ENCODE assay signal across 6 worm cellular contexts in the genomic region with DNA sequence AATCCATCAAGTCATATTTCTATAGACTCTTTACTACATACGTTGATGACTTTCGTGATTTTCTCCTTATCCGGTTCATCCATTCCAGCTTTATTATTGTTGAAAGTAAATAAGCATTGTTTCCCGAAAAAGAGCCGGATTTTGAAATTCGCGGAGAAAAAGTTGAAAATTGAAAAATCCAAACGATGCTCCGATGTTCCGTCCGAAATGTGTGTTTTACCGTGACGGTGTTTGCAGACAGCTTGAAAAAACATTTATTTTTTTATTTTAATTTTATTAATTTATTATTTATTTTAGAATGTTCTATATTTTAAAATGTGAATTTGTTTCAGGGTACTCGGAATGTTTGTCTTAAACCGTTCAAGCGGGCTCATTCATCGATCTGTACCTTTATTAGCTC.
TF ChIP-seq lines count a peak whose summit lies in the region.

A gene (plus strand): TSS at position 333 of the 400 bp plus-strand sequence.

TF ChIP-seq in whole organism, L1 larva, 84 proteins besides CTCF, POLR2A, EP300 and RAD21 (continued from another document and continues in another):
- peak; percentile 51 for TF ChIP-seq isw-1 (GFP tag; IDR thresholded peaks at IDR 0.05; lab: Robert Waterston, UW)
- peak; percentile 84 for TF ChIP-seq lin-14 (GFP tag; optimal IDR thresholded peaks at IDR 0.05; lab: Kevin White, UChicago)
- peak; percentile 67 for TF ChIP-seq tbx-2 (tag; optimal IDR thresholded peaks at IDR 0.05; lab: Kevin White, UChicago)
- TF ChIP-seq nhr-28 (tag; optimal IDR thresholded peaks at IDR 0.05; lab: Kevin White, UChicago), result no peak
- TF ChIP-seq nhr-19 (GFP tag; conservative IDR thresholded peaks at IDR 0.05; lab: Robert Waterston, UW), result peak; percentile 64
- no peak for TF ChIP-seq nhr-77 (tag; optimal IDR thresholded peaks at IDR 0.05; lab: Kevin White, UChicago)
- peak in 1 of 2 experiments; percentile 53 for TF ChIP-seq mdl-1 (tag; optimal IDR thresholded peaks at IDR 0.05; lab: Kevin White, UChicago)
- no peak for TF ChIP-seq ceh-63 (GFP tag; optimal IDR thresholded peaks at IDR 0.05; lab: Kevin White, UChicago)
- TF ChIP-seq lin-15B (tag; optimal IDR thresholded peaks at IDR 0.05; lab: Kevin White, UChicago), result peak; percentile 86
- peak; percentile 47 to 64 (median 54) for TF ChIP-seq ceh-82 (tag; optimal IDR thresholded peaks at IDR 0.05; lab: Kevin White, UChicago)
- no peak for TF ChIP-seq hlh-17 (GFP tag; optimal IDR thresholded peaks at IDR 0.05; lab: Kevin White, UChicago; ENCODE audit: borderline replicate concordance)
- peak; percentile 55 for TF ChIP-seq unc-130 (tag; optimal IDR thresholded peaks at IDR 0.05; lab: Kevin White, UChicago)
- no peak for TF ChIP-seq grh-1 (GFP tag; IDR thresholded peaks at IDR 0.05; lab: Robert Waterston, UW)
- TF ChIP-seq Y116A8C.19 (tag; optimal IDR thresholded peaks at IDR 0.05; lab: Kevin White, UChicago; ENCODE audit: borderline replicate concordance), result no peak
- peak; percentile 67 for TF ChIP-seq blmp-1 (tag; optimal IDR thresholded peaks at IDR 0.05; lab: Kevin White, UChicago)
- peak; percentile 76 for TF ChIP-seq snu-23 (GFP tag; optimal IDR thresholded peaks at IDR 0.05; lab: Kevin White, UChicago)
- no peak for TF ChIP-seq nhr-237 (tag; optimal IDR thresholded peaks at IDR 0.05; lab: Kevin White, UChicago)
- TF ChIP-seq irx-1 (tag; optimal IDR thresholded peaks at IDR 0.05; lab: Kevin White, UChicago), result peak; percentile 57
- no peak for TF ChIP-seq dsc-1 (tag; optimal IDR thresholded peaks at IDR 0.05; lab: Kevin White, UChicago)
- peak; percentile 92 to 94 for TF ChIP-seq lin-35 (GFP tag; optimal IDR thresholded peaks at IDR 0.05; lab: Kevin White, UChicago)
- TF ChIP-seq sptf-1 (tag; optimal IDR thresholded peaks at IDR 0.05; lab: Kevin White, UChicago), result no peak

TF ChIP-seq in whole organism, L2 larva, 48 proteins besides CTCF, POLR2A, EP300 and RAD21 (continued from another document):
- TF ChIP-seq unc-55 (GFP tag; optimal IDR thresholded peaks at IDR 0.05; lab: Kevin White, UChicago) (peak; percentile 88), crh-2 (tag; optimal IDR thresholded peaks at IDR 0.05; lab: Kevin White, UChicago) (no peak), nhr-129 (tag; optimal IDR thresholded peaks at IDR 0.05; lab: Kevin White, UChicago) (peak; percentile 19), lsy-2 (tag; optimal IDR thresholded peaks at IDR 0.05; lab: Kevin White, UChicago) (peak; percentile 55 to 88), nhr-77 (tag; optimal IDR thresholded peaks at IDR 0.05; lab: Kevin White, UChicago) (no peak), elt-1 (tag; optimal IDR thresholded peaks at IDR 0.05; lab: Kevin White, UChicago) (no peak), aly-2 (tag; optimal IDR thresholded peaks at IDR 0.05; lab: Kevin White, UChicago) (no peak), sma-3 (GFP tag; optimal IDR thresholded peaks at IDR 0.05; lab: Kevin White, UChicago) (peak; percentile 41), lin-11 (tag; optimal IDR thresholded peaks at IDR 0.05; lab: Kevin White, UChicago) (peak; percentile 23), mbf-1 (tag; optimal IDR thresholded peaks at IDR 0.05; lab: Kevin White, UChicago) (no peak)

TF ChIP-seq in whole organism, L3 larva, 47 proteins besides CTCF, POLR2A, EP300 and RAD21 (continued from another document):
- peak; percentile 16 for TF ChIP-seq snpc-4 (tag; optimal IDR thresholded peaks at IDR 0.05; lab: Kevin White, UChicago)
- peak; percentile 92 for TF ChIP-seq lin-15B (tag; optimal IDR thresholded peaks at IDR 0.05; lab: Kevin White, UChicago)

TF ChIP-seq in whole organism, L4 larva, 104 proteins besides CTCF, POLR2A, EP300 and RAD21 (continued from another document):
- TF ChIP-seq hmg-1.1 (GFP tag; IDR thresholded peaks at IDR 0.05; lab: Robert Waterston, UW), result 0 out of 2 replicates have a peak, but pooled peaks have one; percentile 8
- peak; percentile 70 for TF ChIP-seq lin-38 (GFP tag; IDR thresholded peaks at IDR 0.05; lab: Robert Waterston, UW)
- no peak for TF ChIP-seq lir-3 (tag; optimal IDR thresholded peaks at IDR 0.05; lab: Kevin White, UChicago)
- no peak for TF ChIP-seq php-3 (GFP tag; IDR thresholded peaks at IDR 0.05; lab: Robert Waterston, UW)
- no peak for TF ChIP-seq snpc-1.2 (GFP tag; IDR thresholded peaks at IDR 0.05; lab: Robert Waterston, UW)
- TF ChIP-seq dpl-1 (GFP tag; optimal IDR thresholded peaks at IDR 0.05; lab: Kevin White, UChicago), result peak; percentile 92
- peak; percentile 18 for TF ChIP-seq hlh-30 (tag; optimal IDR thresholded peaks at IDR 0.05; lab: Kevin White, UChicago; ENCODE audit: insufficient read depth)
- no peak for TF ChIP-seq egl-43 (GFP tag; IDR thresholded peaks at IDR 0.05; lab: Robert Waterston, UW)
- TF ChIP-seq rbr-2 (tag; optimal IDR thresholded peaks at IDR 0.05; lab: Kevin White, UChicago), result peak; percentile 8
- 0 out of 2 replicates have a peak, but pooled peaks have one; percentile 27 for TF ChIP-seq ctbp-1 (GFP tag; IDR thresholded peaks at IDR 0.05; lab: Robert Waterston, UW)
- TF ChIP-seq egl-27 (tag; optimal IDR thresholded peaks at IDR 0.05; lab: Kevin White, UChicago), result no peak
- TF ChIP-seq Y75B8A.6 (GFP tag; IDR thresholded peaks at IDR 0.05; lab: Robert Waterston, UW), result no peak
- TF ChIP-seq nhr-76 (tag; optimal IDR thresholded peaks at IDR 0.05; lab: Kevin White, UChicago), result no peak

TF ChIP-seq in whole organism, mixed stage, embryonic, 35 proteins besides CTCF, POLR2A, EP300 and RAD21 (continued from another document):
- TF ChIP-seq sptf-1 (tag; optimal IDR thresholded peaks at IDR 0.05; lab: Kevin White, UChicago) (no peak), bed-3 (GFP tag; optimal IDR thresholded peaks at IDR 0.05; lab: Kevin White, UChicago) (no peak), lin-32 (GFP tag; optimal IDR thresholded peaks at IDR 0.05; lab: Kevin White, UChicago) (no peak), hlh-1 (tag; optimal IDR thresholded peaks at IDR 0.05; lab: Kevin White, UChicago) (no peak), elt-1 (tag; optimal IDR thresholded peaks at IDR 0.05; lab: Kevin White, UChicago; ENCODE audit: borderline replicate concordance, insufficient read depth) (no peak)

TF ChIP-seq in whole organism, young adult, 124 proteins besides CTCF, POLR2A, EP300 and RAD21 (continued from another document):
- no peak for TF ChIP-seq ama-1 (optimal IDR thresholded peaks at IDR 0.05; lab: Kevin White, UChicago)
- TF ChIP-seq ama-1 (GFP tag; optimal IDR thresholded peaks at IDR 0.05; lab: Kevin White, UChicago), result no peak
- no peak for TF ChIP-seq nfya-2 (GFP tag; IDR thresholded peaks at IDR 0.05; lab: Robert Waterston, UW)
- peak; percentile 88 for TF ChIP-seq attf-3 (GFP tag; conservative IDR thresholded peaks at IDR 0.05; lab: Robert Waterston, UW)
- no peak for TF ChIP-seq ztf-26 (tag; optimal IDR thresholded peaks at IDR 0.05; lab: Kevin White, UChicago)
- no peak for TF ChIP-seq zim-3 (tag; optimal IDR thresholded peaks at IDR 0.05; lab: Kevin White, UChicago)
- no peak for TF ChIP-seq madf-3 (GFP tag; IDR thresholded peaks at IDR 0.05; lab: Robert Waterston, UW)
- 0 out of 2 replicates have a peak, but pooled peaks have one; percentile 37 for TF ChIP-seq pbrm-1 (GFP tag; IDR thresholded peaks at IDR 0.05; lab: Robert Waterston, UW)
- TF ChIP-seq lin-54 (GFP tag; optimal IDR thresholded peaks at IDR 0.05; lab: Kevin White, UChicago), result peak; percentile 70
- TF ChIP-seq hsf-1 (GFP tag; IDR thresholded peaks at IDR 0.05; lab: Robert Waterston, UW), result peak; percentile 30; the same call in 1 of the 2 replicates
- no peak for TF ChIP-seq F23B12.7 (tag; optimal IDR thresholded peaks at IDR 0.05; lab: Kevin White, UChicago; ENCODE audit: insufficient read depth)
- no peak for TF ChIP-seq rec-8 (tag; optimal IDR thresholded peaks at IDR 0.05; lab: Kevin White, UChicago)
- peak; percentile 47 for TF ChIP-seq dpl-1 (GFP tag; optimal IDR thresholded peaks at IDR 0.05; lab: Kevin White, UChicago)
- TF ChIP-seq madf-6 (GFP tag; IDR thresholded peaks at IDR 0.05; lab: Robert Waterston, UW), result peak; percentile 54
- no peak for TF ChIP-seq ztf-22 (GFP tag; optimal IDR thresholded peaks at IDR 0.05; lab: Kevin White, UChicago)
- no peak for TF ChIP-seq hlh-26 (GFP tag; conservative IDR thresholded peaks at IDR 0.05; lab: Robert Waterston, UW)
- no peak for TF ChIP-seq Y53F4B.3 (GFP tag; IDR thresholded peaks at IDR 0.05; lab: Robert Waterston, UW)
- no peak for TF ChIP-seq lir-1 (GFP tag; conservative IDR thresholded peaks at IDR 0.05; lab: Robert Waterston, UW)
- TF ChIP-seq akir-1 (GFP tag; optimal IDR thresholded peaks at IDR 0.05; lab: Kevin White, UChicago), result no peak
- no peak for TF ChIP-seq lsl-1 (GFP tag; optimal IDR thresholded peaks at IDR 0.05; lab: Kevin White, UChicago)
- TF ChIP-seq snpc-3.4 (tag; optimal IDR thresholded peaks at IDR 0.05; lab: Kevin White, UChicago), result peak; percentile 28
- TF ChIP-seq snpc-1.3 (tag; optimal IDR thresholded peaks at IDR 0.05; lab: Kevin White, UChicago; ENCODE audit: insufficient read depth), result no peak
- TF ChIP-seq ztf-25 (GFP tag; IDR thresholded peaks at IDR 0.05; lab: Robert Waterston, UW), result no peak
- TF ChIP-seq dox-1 (GFP tag; IDR thresholded peaks at IDR 0.05; lab: Robert Waterston, UW), result no peak; the same call in 1 of the 2 replicates
- peak; percentile 24 for TF ChIP-seq efl-1 (GFP tag; optimal IDR thresholded peaks at IDR 0.05; lab: Kevin White, UChicago)
- no peak for TF ChIP-seq nhr-80 (tag; optimal IDR thresholded peaks at IDR 0.05; lab: Kevin White, UChicago)
- TF ChIP-seq F39B2.1 (GFP tag; IDR thresholded peaks at IDR 0.05; lab: Robert Waterston, UW), result no peak
- no peak for TF ChIP-seq ztf-6 (GFP tag; IDR thresholded peaks at IDR 0.05; lab: Robert Waterston, UW)
- no peak for TF ChIP-seq him-1 (tag; optimal IDR thresholded peaks at IDR 0.05; lab: Kevin White, UChicago)
- no peak for TF ChIP-seq bed-1 (GFP tag; IDR thresholded peaks at IDR 0.05; lab: Robert Waterston, UW)
- TF ChIP-seq lag-1 (GFP tag; IDR thresholded peaks at IDR 0.05; lab: Robert Waterston, UW), result no peak
- no peak for TF ChIP-seq mel-28 (tag; optimal IDR thresholded peaks at IDR 0.05; lab: Kevin White, UChicago; ENCODE audit: borderline replicate concordance)
- no peak for TF ChIP-seq K11D2.4 (GFP tag; IDR thresholded peaks at IDR 0.05; lab: Robert Waterston, UW)
- TF ChIP-seq D2030.7 (GFP tag; IDR thresholded peaks at IDR 0.05; lab: Robert Waterston, UW), result no peak
- no peak for TF ChIP-seq F52B5.7 (tag; optimal IDR thresholded peaks at IDR 0.05; lab: Kevin White, UChicago)
- TF ChIP-seq B0261.1 (tag; optimal IDR thresholded peaks at IDR 0.05; lab: Kevin White, UChicago), result no peak
- TF ChIP-seq ceh-58 (GFP tag; IDR thresholded peaks at IDR 0.05; lab: Robert Waterston, UW), result no peak
- TF ChIP-seq chd-7 (tag; optimal IDR thresholded peaks at IDR 0.05; lab: Kevin White, UChicago), result no peak
- TF ChIP-seq dpff-1 (tag; optimal IDR thresholded peaks at IDR 0.05; lab: Kevin White, UChicago), result no peak
- TF ChIP-seq F57A8.1 (GFP tag; optimal IDR thresholded peaks at IDR 0.05; lab: Kevin White, UChicago), result no peak
- TF ChIP-seq Y56A3A.18 (GFP tag; IDR thresholded peaks at IDR 0.05; lab: Robert Waterston, UW), result no peak
- TF ChIP-seq unc-130 (GFP tag; optimal IDR thresholded peaks at IDR 0.05; lab: Kevin White, UChicago), result no peak
- peak; percentile 10 for TF ChIP-seq tbp1 (GFP tag; optimal IDR thresholded peaks at IDR 0.05; lab: Kevin White, UChicago)
- no peak for TF ChIP-seq rpc-1 (optimal IDR thresholded peaks at IDR 0.05; lab: Kevin White, UChicago)
- no peak for TF ChIP-seq rpc-1 (tag; optimal IDR thresholded peaks at IDR 0.05; lab: Kevin White, UChicago)
- TF ChIP-seq B0019.2 (GFP tag; conservative IDR thresholded peaks at IDR 0.05; lab: Robert Waterston, UW), result no peak
- TF ChIP-seq Y53G8AR.9 (GFP tag; conservative IDR thresholded peaks at IDR 0.05; lab: Robert Waterston, UW), result 0 out of 2 replicates have a peak, but pooled peaks have one; percentile 24
- TF ChIP-seq F33H1.4 (GFP tag; IDR thresholded peaks at IDR 0.05; lab: Robert Waterston, UW), result peak; percentile 20; the same call in 1 of the 2 replicates
- TF ChIP-seq sptf-2 (GFP tag; optimal IDR thresholded peaks at IDR 0.05; lab: Kevin White, UChicago), result no peak
- TF ChIP-seq egl-44 (GFP tag; IDR thresholded peaks at IDR 0.05; lab: Robert Waterston, UW), result no peak
- TF ChIP-seq nhr-90 (tag; optimal IDR thresholded peaks at IDR 0.05; lab: Kevin White, UChicago), result no peak
- no peak for TF ChIP-seq nfya-1 (tag; optimal IDR thresholded peaks at IDR 0.05; lab: Kevin White, UChicago; ENCODE audit: borderline replicate concordance, insufficient read depth)
- TF ChIP-seq nhr-120 (GFP tag; IDR thresholded peaks at IDR 0.05; lab: Robert Waterston, UW), result no peak
- no peak for TF ChIP-seq unc-62 (GFP tag; optimal IDR thresholded peaks at IDR 0.05; lab: Kevin White, UChicago)
- no peak for TF ChIP-seq nfyb-1 (GFP tag; IDR thresholded peaks at IDR 0.05; lab: Robert Waterston, UW)
- no peak for TF ChIP-seq C06A6.2 (GFP tag; conservative IDR thresholded peaks at IDR 0.05; lab: Robert Waterston, UW)
- TF ChIP-seq ceh-40 (GFP tag; IDR thresholded peaks at IDR 0.05; lab: Robert Waterston, UW), result no peak
- TF ChIP-seq rcor-1 (GFP tag; IDR thresholded peaks at IDR 0.05; lab: Robert Waterston, UW), result no peak
- no peak for TF ChIP-seq egl-18 (GFP tag; IDR thresholded peaks at IDR 0.05; lab: Robert Waterston, UW)
- TF ChIP-seq F22D6.2 (tag; optimal IDR thresholded peaks at IDR 0.05; lab: Kevin White, UChicago), result no peak
- TF ChIP-seq hmg-1.2 (GFP tag; IDR thresholded peaks at IDR 0.05; lab: Robert Waterston, UW), result 0 out of 2 replicates have a peak, but pooled peaks have one; percentile 31
- no peak for TF ChIP-seq hrde-1 (tag; optimal IDR thresholded peaks at IDR 0.05; lab: Kevin White, UChicago; ENCODE audit: borderline replicate concordance)
- no peak for TF ChIP-seq F10E7.11 (tag; optimal IDR thresholded peaks at IDR 0.05; lab: Kevin White, UChicago)
- no peak for TF ChIP-seq aptf-3 (GFP tag; IDR thresholded peaks at IDR 0.05; lab: Robert Waterston, UW)
- no peak for TF ChIP-seq pha-4 (tag; optimal IDR thresholded peaks at IDR 0.05; lab: Kevin White, UChicago)
- no peak for TF ChIP-seq cebp-2 (GFP tag; IDR thresholded peaks at IDR 0.05; lab: Robert Waterston, UW)
- no peak for TF ChIP-seq ceh-100 (GFP tag; IDR thresholded peaks at IDR 0.05; lab: Robert Waterston, UW)
- TF ChIP-seq lsy-27 (tag; optimal IDR thresholded peaks at IDR 0.05; lab: Kevin White, UChicago; ENCODE audit: borderline replicate concordance, insufficient read depth), result no peak
- TF ChIP-seq zfh-2 (GFP tag; conservative IDR thresholded peaks at IDR 0.05; lab: Robert Waterston, UW), result no peak
- TF ChIP-seq C17E4.6 (GFP tag; IDR thresholded peaks at IDR 0.05; lab: Robert Waterston, UW), result no peak
- peak in 1 of 3 experiments; percentile 79 for TF ChIP-seq lin-35 (GFP tag; optimal IDR thresholded peaks at IDR 0.05; lab: Kevin White, UChicago)
- TF ChIP-seq T26A5.8 (tag; optimal IDR thresholded peaks at IDR 0.05; lab: Kevin White, UChicago), result no peak
- TF ChIP-seq B0336.3 (GFP tag; IDR thresholded peaks at IDR 0.05; lab: Robert Waterston, UW), result no peak; the same call in 1 of the 2 replicates
- no peak for TF ChIP-seq ceh-79 (tag; optimal IDR thresholded peaks at IDR 0.05; lab: Kevin White, UChicago)
- no peak for TF ChIP-seq ztf-28 (GFP tag; IDR thresholded peaks at IDR 0.05; lab: Robert Waterston, UW)
- TF ChIP-seq sdz-38 (tag; optimal IDR thresholded peaks at IDR 0.05; lab: Kevin White, UChicago), result no peak
- peak; percentile 61 for TF ChIP-seq attf-5 (GFP tag; optimal IDR thresholded peaks at IDR 0.05; lab: Kevin White, UChicago)
